Worm (Caenorhabditis elegans): Measurements from ENCODE around the gene Y58A7A.5.

Y58A7A.5 gene

DNA sequence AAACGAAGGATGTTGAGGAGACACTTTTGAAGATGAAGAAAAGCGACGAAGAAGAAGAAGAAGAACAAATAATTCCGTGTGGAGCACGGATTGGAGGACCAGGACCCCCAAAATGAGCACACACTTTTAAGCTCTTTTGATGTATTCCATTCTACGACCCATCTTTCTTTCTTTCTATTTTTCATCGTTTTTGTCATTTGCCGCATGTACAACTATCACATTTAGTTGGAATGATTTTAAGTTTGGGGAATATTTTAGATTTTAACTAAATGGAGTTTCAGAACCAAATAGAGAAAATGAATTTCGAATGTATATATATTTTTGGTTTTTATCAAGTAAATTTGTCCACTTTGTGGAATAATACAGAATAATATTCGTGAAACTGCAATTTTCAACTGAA is 12.2 kb upstream of the Y58A7A.5 start, which contains the start of gene unc-46:
unc-46 (minus strand) TSS at position 101 of the 400 bp plus-strand sequence.
- TF ChIP-seq unc-62 (GFP tag; optimal IDR thresholded peaks at IDR 0.05) (no peak), mls-2 (tag; optimal IDR thresholded peaks at IDR 0.05) (no peak), zip-8 (tag; optimal IDR thresholded peaks at IDR 0.05) (no peak), drap-1 (GFP tag; optimal IDR thresholded peaks at IDR 0.05) (no peak), ces-1 (GFP tag; optimal IDR thresholded peaks at IDR 0.05) (no peak), nhr-12 (tag; optimal IDR thresholded peaks at IDR 0.05) (no peak), ceh-39 (tag; optimal IDR thresholded peaks at IDR 0.05) (no peak), ceh-43 (GFP tag; optimal IDR thresholded peaks at IDR 0.05) (no peak), flh-1 (GFP tag; optimal IDR thresholded peaks at IDR 0.05) (no peak), ceh-83 (GFP tag; optimal IDR thresholded peaks at IDR 0.05) (no peak), pha-4 (tag; optimal IDR thresholded peaks at IDR 0.05) (no peak), lsy-2 (tag; optimal IDR thresholded peaks at IDR 0.05) (no peak), lin-13 (tag; optimal IDR thresholded peaks at IDR 0.05) (no peak), snpc-4 (tag; optimal IDR thresholded peaks at IDR 0.05) (no peak), ztf-11 (tag; optimal IDR thresholded peaks at IDR 0.05) (no peak), sptf-1 (tag; optimal IDR thresholded peaks at IDR 0.05) (no peak), mep-1 (tag; optimal IDR thresholded peaks at IDR 0.05) (no peak), unc-120 (tag; optimal IDR thresholded peaks at IDR 0.05; ENCODE audit: poor library complexity, severe bottlenecking) (no peak), cnd-1 (tag; optimal IDR thresholded peaks at IDR 0.05) (no peak)

DNA sequence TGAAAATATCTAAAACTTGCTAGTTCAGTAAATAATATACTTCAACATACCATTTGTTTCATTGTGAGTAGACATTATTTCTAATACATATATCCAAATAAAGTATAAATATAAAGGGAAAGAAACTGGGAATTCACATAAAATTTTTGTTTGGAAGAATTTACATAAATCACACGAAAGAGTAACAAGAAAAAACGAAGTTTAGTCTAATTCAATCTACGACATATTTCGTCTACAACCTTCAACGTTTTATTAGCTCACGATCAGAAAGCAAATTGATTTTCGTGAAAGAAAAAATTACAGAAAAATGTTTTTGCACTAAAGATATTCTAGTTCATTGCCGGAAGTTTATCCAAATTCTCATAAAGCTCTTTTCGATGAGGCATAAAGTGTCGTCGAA is 10.3 kb upstream of the Y58A7A.5 start, which contains the start of gene C04F5.2:
C04F5.2 (minus strand) TSS at position 101 of the 400 bp plus-strand sequence.
- TF ChIP-seq ztf-11 (tag; optimal IDR thresholded peaks at IDR 0.05), result no peak
- no peak for TF ChIP-seq mab-5 (tag; optimal IDR thresholded peaks at IDR 0.05)
- TF ChIP-seq snpc-4 (tag; optimal IDR thresholded peaks at IDR 0.05), result no peak
- no peak for TF ChIP-seq mls-2 (tag; optimal IDR thresholded peaks at IDR 0.05)
- no peak for TF ChIP-seq nhr-28 (tag; optimal IDR thresholded peaks at IDR 0.05)
- no peak for TF ChIP-seq pha-4 (tag; optimal IDR thresholded peaks at IDR 0.05)
- no peak for TF ChIP-seq nhr-2 (tag; optimal IDR thresholded peaks at IDR 0.05)
- TF ChIP-seq ham-2 (GFP tag; optimal IDR thresholded peaks at IDR 0.05), result no peak
- TF ChIP-seq drap-1 (GFP tag; optimal IDR thresholded peaks at IDR 0.05), result no peak

DNA sequence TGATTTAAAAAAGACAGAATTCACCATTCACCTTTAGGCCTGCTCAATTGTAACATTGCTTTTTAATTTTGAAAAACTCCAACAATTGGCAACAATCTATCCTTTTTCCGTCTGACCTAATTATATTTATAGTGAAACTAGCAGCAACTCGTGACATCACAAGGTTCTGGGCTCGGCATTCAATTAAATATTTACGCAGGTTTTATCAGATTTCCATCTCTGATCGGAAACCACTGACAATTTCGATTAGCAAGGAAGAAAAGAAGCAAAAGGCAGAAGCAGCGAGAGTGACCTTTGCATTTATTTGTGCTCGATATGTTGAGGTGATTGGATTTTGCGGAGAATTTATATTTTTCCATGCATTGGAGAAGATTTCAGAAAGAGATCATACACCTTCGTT is 3.6 kb upstream of the Y58A7A.5 start:
- TF ChIP-seq tbx-8 (GFP tag; optimal IDR thresholded peaks at IDR 0.05) (no peak), cnd-1 (tag; optimal IDR thresholded peaks at IDR 0.05) (no peak), mab-5 (tag; optimal IDR thresholded peaks at IDR 0.05) (no peak), drap-1 (GFP tag; optimal IDR thresholded peaks at IDR 0.05) (no peak), nhr-237 (tag; optimal IDR thresholded peaks at IDR 0.05) (no peak), lsy-2 (tag; optimal IDR thresholded peaks at IDR 0.05) (no peak), ceh-39 (tag; optimal IDR thresholded peaks at IDR 0.05) (no peak), unc-39 (tag; optimal IDR thresholded peaks at IDR 0.05) (no peak)

DNA sequence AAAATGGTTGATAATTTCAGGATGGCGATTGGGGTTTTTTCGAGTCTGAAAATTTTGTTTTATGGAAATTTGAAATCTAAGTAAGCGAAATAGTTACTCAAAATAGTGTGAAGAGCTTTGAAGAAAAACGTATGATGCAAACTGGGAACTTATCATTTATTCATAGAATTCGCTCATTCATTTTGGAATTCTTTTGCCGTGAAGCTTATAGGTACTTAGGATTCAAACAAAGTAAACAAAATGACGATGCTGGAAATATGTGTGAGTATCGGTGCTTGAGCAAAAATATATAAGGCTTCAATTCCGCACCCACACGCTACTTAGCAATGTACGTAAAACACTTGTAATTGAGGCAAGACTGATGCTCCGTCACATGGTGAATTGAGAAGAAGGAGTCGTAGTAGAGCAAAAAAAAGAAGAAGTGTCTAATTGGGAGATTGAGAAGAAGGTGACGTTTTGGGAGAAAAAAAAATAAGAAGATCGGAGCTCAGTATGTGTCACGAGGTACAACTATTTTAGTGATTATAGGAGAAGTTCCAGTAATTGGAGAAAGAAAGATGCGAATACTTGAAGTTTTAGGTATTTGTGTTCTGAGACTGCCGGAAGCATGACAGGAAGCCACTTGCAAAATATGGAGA is 2.8 kb upstream of the Y58A7A.5 start, which contains the start of gene glb-32:
glb-32 (minus strand) TSS at position 51 of the 638 bp plus-strand sequence.
- TF ChIP-seq nhr-237 (tag; optimal IDR thresholded peaks at IDR 0.05) (no peak), nhr-2 (tag; optimal IDR thresholded peaks at IDR 0.05) (no peak), bed-3 (GFP tag; optimal IDR thresholded peaks at IDR 0.05) (no peak), ztf-11 (tag; optimal IDR thresholded peaks at IDR 0.05) (no peak), unc-39 (tag; optimal IDR thresholded peaks at IDR 0.05) (no peak), nhr-12 (tag; optimal IDR thresholded peaks at IDR 0.05) (no peak), flh-1 (GFP tag; optimal IDR thresholded peaks at IDR 0.05) (no peak), nhr-76 (tag; optimal IDR thresholded peaks at IDR 0.05) (no peak), hlh-1 (tag; optimal IDR thresholded peaks at IDR 0.05) (no peak)

DNA sequence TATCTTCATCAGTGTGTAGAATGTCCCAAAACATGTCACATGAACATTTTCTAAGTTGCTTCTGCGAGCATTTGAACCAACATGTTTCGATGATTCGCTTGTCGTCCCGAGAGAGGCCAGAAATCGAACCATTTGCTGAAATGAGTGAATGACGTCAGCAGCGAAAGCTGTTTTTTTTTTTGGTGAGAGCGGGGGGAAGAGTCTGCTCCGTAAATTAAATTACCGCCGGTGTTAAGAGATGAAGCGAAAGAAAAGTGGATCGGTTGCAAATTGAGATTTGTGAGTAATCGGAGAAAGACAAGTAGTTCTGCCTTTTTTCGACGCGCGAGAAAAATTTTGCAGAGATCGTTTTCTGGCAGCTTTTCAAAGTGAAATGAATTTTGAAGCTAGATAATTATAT is 1.5 kb upstream of the Y58A7A.5 start:
- TF ChIP-seq tbx-8 (GFP tag; optimal IDR thresholded peaks at IDR 0.05), result no peak
- TF ChIP-seq mab-5 (tag; optimal IDR thresholded peaks at IDR 0.05), result no peak
- TF ChIP-seq mep-1 (tag; optimal IDR thresholded peaks at IDR 0.05), result no peak

DNA sequence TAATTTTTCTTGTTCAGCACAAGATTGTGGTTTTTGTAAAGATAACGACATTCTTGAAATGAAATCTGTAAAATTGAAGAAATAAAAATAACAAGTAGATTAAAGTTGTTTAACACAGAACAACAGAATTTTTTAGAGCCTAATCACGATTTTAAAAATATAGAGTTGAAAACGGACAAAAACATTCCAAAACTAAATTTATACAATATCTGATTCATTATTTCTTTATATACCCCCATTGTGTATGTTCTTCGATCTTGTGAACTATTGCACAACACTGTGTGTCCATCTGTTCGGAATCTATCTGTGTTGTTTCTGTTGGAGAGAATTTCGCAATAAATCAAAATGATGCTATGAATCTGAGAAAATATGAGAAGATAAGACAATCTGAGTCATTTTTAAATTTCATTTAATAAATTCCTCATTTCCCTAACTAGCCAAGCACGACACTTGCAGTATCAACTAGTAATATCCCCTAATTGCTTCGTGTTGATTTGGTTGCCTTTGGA is 1.8 kb downstream of the Y58A7A.5 start, which contains the start of gene Y58A7A.4:
Y58A7A.4 (minus strand) TSS at position 51 of the 509 bp plus-strand sequence.
- no peak for TF ChIP-seq nhr-28 (tag; optimal IDR thresholded peaks at IDR 0.05)

All from whole organism, mixed stage, embryonic.